Worm (Caenorhabditis elegans) whole organism, L1 larva: ENCODE data around the gene R53.5.

Experiments used
- alr-1 ChIP-seq: fragments of 200-800 bp; sonication (Bioruptor generic); optimal IDR thresholded peaks from 2 replicates; lab custom pipeline; 2018; ENCODE audit warnings: borderline replicate concordance, mild to moderate bottlenecking, missing genetic modification characterization, missing compliant biosample characterization
- fkh-10 ChIP-seq: sonication (generic microtip); optimal IDR thresholded peaks from 2 replicates; lab custom pipeline; 2017; ENCODE audit warnings: missing biosample characterization, missing genetic modification reagents, missing genetic modification characterization
- lin-15B ChIP-seq: fragments of 150-350 bp; sonication (generic microtip); optimal IDR thresholded peaks from 3 replicates; lab custom pipeline; 2014; ENCODE audit warnings: missing biosample characterization, missing genetic modification characterization
- lsy-2 ChIP-seq, 2 experiments: fragments of 150-350 bp; optimal IDR thresholded peaks; 2 replicates each; lab custom pipeline; 2014; ENCODE audit warnings: missing biosample characterization in 2 of 2, missing genetic modification characterization in 2 of 2
- skn-1 ChIP-seq: fragments of 150-350 bp; optimal IDR thresholded peaks from 2 replicates; lab custom pipeline; 2014; ENCODE audit warnings: missing biosample characterization, missing genetic modification characterization
- zip-4 ChIP-seq: fragments of 200-800 bp; sonication (Bioruptor generic); optimal IDR thresholded peaks from 2 replicates; lab custom pipeline; 2018; ENCODE audit warnings: mild to moderate bottlenecking, missing genetic modification characterization, moderate library complexity, missing compliant biosample characterization

DNA sequence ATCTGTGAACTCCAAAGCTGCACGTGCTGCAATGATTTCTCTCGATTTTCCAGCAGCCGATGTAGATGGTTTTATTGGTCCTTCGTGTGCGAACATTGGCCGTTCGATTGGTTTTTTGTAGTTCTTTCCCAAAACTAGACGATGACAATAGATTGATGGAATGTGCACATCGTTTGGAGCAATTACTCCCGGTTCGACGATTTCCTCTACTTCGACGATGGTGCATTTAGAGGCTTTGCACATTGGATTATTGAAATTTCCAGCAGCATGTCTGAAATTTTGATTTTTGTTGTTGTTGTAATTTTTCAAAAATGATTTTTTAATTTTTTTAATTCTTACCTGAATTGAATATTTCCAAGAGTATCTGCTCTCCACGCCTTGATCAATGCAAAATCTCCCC is 34.6 kb downstream of the R53.5 start:
- TF ChIP-seq alr-1 (tag; lab: Kevin White, UChicago) (no peak), zip-4 (GFP tag; lab: Kevin White, UChicago) (no peak), lin-15B (tag; lab: Kevin White, UChicago) (no peak), fkh-10 (no peak), skn-1 (tag; lab: Kevin White, UChicago) (no peak), lsy-2 (tag; optimal IDR thresholded peaks at IDR 0.05; lab: Kevin White, UChicago) (no peak)
